Fruit fly (Drosophila melanogaster) Kc167 (cell line): ENCODE data around the gene CG31948.

Experiments used
- h ChIP-seq: fragments of >200 bp; optimal IDR thresholded peaks from 3 replicates; lab custom pipeline; 2018; ENCODE audit warnings: missing external identifiers
- insv ChIP-seq: fragments of >200 bp; optimal IDR thresholded peaks from 3 replicates; lab custom pipeline; 2018; ENCODE audit warnings: missing external identifiers

dm6 chr2L:2385692-2386091 lies 30.8 kb downstream of the CG31948 start, which contains the start of gene CG3557:
- no peak for TF ChIP-seq insv (lab: Kevin White, UChicago)
- no peak for TF ChIP-seq h (lab: Kevin White, UChicago)
